Worm (Caenorhabditis elegans): ENCODE data around the gene fbxb-53.

fbxb-53 gene

DNA sequence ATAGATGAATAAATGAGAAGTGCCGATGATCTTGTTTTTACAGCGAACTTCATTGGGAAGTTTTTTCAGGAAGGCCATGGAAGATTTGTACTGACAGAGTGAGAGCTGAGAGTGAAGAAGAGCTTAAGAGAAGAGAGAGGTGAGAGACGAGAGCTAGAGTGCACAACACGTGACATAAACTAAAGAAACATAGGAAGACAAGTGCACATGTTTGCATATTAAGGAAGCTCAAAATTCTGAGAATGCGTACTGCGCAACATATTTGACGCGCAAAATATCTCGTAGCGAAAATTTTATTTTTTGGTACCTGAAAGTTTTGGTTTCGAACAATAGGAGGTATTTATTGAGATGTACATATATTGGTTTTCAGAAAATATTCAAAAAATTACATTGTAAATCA is 51.5 kb downstream of the fbxb-53 start, which contains the start of gene C08F1.8:
C08F1.8 (minus strand) TSS at position 101 of the 400 bp plus-strand sequence.
- TF ChIP-seq ceh-9 (tag; optimal IDR thresholded peaks at IDR 0.05) (no peak), elt-2 (tag; optimal IDR thresholded peaks at IDR 0.05) (no peak), elt-4 (tag; optimal IDR thresholded peaks at IDR 0.05) (no peak), hlh-30 (tag; optimal IDR thresholded peaks at IDR 0.05; ENCODE audit: insufficient read depth) (peak; percentile 42), unc-86 (tag; optimal IDR thresholded peaks at IDR 0.05) (no peak)

Data from whole organism, late embryonic.